Worm (Caenorhabditis elegans): Measurements from ENCODE around the gene idi-1.

ce11 chrIII:8129195-8129594 lies 37.7 kb downstream of the idi-1 start:
- TF ChIP-seq hpl-2 (GFP tag; optimal IDR thresholded peaks at IDR 0.05) (no peak), ceh-82 (tag; optimal IDR thresholded peaks at IDR 0.05) (no peak)

Measured in whole organism, L1 larva.